Worm (Caenorhabditis elegans) whole organism, late embryonic: ENCODE data around the gene msp-76.

ENCODE experiments used
- ama-1 ChIP-seq: fragments of 150-350 bp; optimal IDR thresholded peaks from 2 replicates; lab custom pipeline; 2014
- ceh-14 ChIP-seq: sonication (generic microtip); optimal IDR thresholded peaks from 2 replicates; lab custom pipeline; 2016; ENCODE audit warnings: missing genotype, missing genetic modification characterization, missing compliant biosample characterization
- ceh-19 ChIP-seq: fragments of 200-800 bp; sonication (Bioruptor generic); optimal IDR thresholded peaks from 2 replicates; lab custom pipeline; 2018; ENCODE audit warnings: mild to moderate bottlenecking, missing genetic modification characterization, missing compliant biosample characterization
- ceh-22 ChIP-seq: sonication (generic microtip); optimal IDR thresholded peaks from 2 replicates; lab custom pipeline; 2017; ENCODE audit warnings: missing biosample characterization, missing genetic modification characterization
- ceh-34 ChIP-seq: sonication (generic microtip); optimal IDR thresholded peaks from 2 replicates; lab custom pipeline; 2016; ENCODE audit warnings: mild to moderate bottlenecking, missing genetic modification characterization, missing compliant biosample characterization
- ceh-45 ChIP-seq: fragments of 200-800 bp; sonication (Bioruptor generic); IDR thresholded peaks from 2 replicates; pipeline ENCODE4 v1.3.6; 2022; ENCODE audit warnings: missing genetic modification reagents, missing genetic modification characterization, missing compliant biosample characterization
- elt-2 ChIP-seq: sonication (generic microtip); optimal IDR thresholded peaks from 2 replicates; lab custom pipeline; 2016; ENCODE audit warnings: missing genetic modification reagents, missing genetic modification characterization, missing compliant biosample characterization
- fkh-10 ChIP-seq: fragments of 150-350 bp; optimal IDR thresholded peaks from 2 replicates; lab custom pipeline; 2014; ENCODE audit warnings: missing biosample characterization, missing genetic modification reagents, missing genetic modification characterization
- gmeb-2 ChIP-seq: sonication (generic microtip); optimal IDR thresholded peaks from 2 replicates; lab custom pipeline; 2016; ENCODE audit warnings: missing genetic modification characterization, inconsistent platforms, missing compliant biosample characterization
- nfya-1 ChIP-seq: sonication (generic microtip); optimal IDR thresholded peaks from 2 replicates; lab custom pipeline; 2017; ENCODE audit warnings: missing genetic modification characterization, mild to moderate bottlenecking, missing compliant biosample characterization, antibody characterized with exemption, moderate library complexity
- pat-9 ChIP-seq: fragments of 200-800 bp; sonication (Bioruptor generic); optimal IDR thresholded peaks from 2 replicates; lab custom pipeline; 2018; ENCODE audit warnings: mild to moderate bottlenecking, missing genetic modification characterization, moderate library complexity, missing compliant biosample characterization
- pha-4 ChIP-seq: fragments of 150-350 bp; optimal IDR thresholded peaks from 2 replicates; lab custom pipeline; 2018; ENCODE audit warnings: missing biosample characterization, missing genetic modification reagents, missing genetic modification characterization
- pqm-1 ChIP-seq: sonication (generic microtip); optimal IDR thresholded peaks from 2 replicates; lab custom pipeline; 2016; ENCODE audit warnings: missing genetic modification characterization, missing compliant biosample characterization
- tbx-2 ChIP-seq: sonication (generic microtip); optimal IDR thresholded peaks from 2 replicates; lab custom pipeline; 2016; ENCODE audit warnings: missing genetic modification characterization, missing compliant biosample characterization

DNA sequence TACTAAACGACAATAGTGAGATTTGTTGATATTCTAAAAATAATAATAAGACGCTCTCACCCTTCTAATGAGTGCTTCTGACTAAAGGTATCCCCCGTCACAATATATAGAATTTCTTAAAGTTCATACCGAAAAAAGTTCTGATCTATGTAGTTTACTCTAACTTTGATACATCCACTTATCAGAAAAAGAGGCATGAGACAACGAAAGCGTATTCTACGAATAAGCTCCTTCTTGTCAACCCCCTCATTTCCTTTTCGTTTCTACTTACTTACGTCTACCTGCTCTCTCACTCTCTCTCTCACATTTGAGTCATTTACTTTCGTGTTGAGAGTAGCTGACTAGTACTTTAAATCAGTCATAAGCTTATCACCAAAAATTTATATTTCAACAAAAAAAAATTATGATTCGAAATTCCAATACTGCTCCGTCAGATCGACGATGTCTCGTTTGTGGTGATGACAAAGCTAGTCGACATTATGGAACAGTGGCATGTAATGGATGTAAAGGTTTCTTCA is 36.7 kb downstream of the msp-76 start:
- TF ChIP-seq ama-1 (lab: Kevin White, UChicago) (no peak), ceh-14 (tag; lab: Kevin White, UChicago) (no peak), elt-2 (tag; lab: Kevin White, UChicago) (no peak), pha-4 (tag; lab: Kevin White, UChicago) (no peak), nfya-1 (tag; lab: Kevin White, UChicago) (no peak), pqm-1 (tag; lab: Kevin White, UChicago) (no peak), ceh-34 (tag; lab: Kevin White, UChicago) (no peak), tbx-2 (tag; lab: Kevin White, UChicago) (no peak), ceh-45 (no peak), ceh-19 (GFP tag; lab: Kevin White, UChicago) (no peak), fkh-10 (GFP tag; lab: Kevin White, UChicago) (no peak), gmeb-2 (no peak), ceh-22 (no peak), pat-9 (tag; lab: Kevin White, UChicago) (no peak)
